Worm (Caenorhabditis elegans): Measurements from ENCODE around the gene F53B7.7.

DNA sequence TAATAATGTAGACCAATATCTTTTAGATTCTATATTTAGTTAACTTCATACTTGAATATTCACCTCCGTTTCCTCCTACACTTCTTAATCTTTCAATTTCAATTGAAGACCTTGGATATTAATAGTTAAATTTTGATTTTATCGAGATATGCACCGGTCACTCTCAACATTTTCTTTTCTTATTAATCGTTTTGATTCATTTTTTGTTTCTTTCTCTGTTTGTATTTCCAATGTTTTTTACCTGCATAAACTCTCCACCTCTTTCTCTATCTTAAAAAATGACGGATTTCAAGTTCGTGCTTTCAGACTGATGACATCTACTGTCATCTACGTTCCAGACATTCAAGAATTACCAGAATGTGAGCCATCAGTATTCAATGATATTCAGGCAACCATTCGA is 7.1 kb upstream of the F53B7.7 start, which contains the start of gene frpr-9:
- TF ChIP-seq him-1 (tag; optimal IDR thresholded peaks at IDR 0.05) (no peak), W03F9.2 (tag; optimal IDR thresholded peaks at IDR 0.05) (no peak)

Data from whole organism, L4/young adult.